Worm (Caenorhabditis elegans): ENCODE data around the gene fbxa-142.

DNA sequence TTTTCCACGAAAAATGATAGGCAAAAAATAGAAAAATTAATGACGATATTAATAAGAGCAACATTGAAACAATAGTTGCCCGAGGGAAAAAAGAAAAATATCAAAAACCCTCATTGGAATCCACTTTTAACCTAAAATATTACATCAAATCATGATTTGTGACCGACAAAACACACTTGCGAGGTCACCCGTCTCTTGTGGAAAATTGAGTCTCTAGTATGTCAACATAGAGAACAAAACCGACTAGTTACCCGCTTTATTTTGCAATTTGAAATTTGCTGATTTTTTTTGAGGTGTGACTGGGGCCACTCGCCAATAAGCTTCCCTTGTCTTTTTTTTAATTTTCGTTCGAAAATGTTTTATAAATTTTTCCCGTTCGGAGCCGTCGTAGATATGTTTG is 44.6 kb upstream of the fbxa-142 start, which contains the start of gene cyp-33D1:
- no peak for TF ChIP-seq lsy-2 (tag; optimal IDR thresholded peaks at IDR 0.05)
- no peak for TF ChIP-seq pax-3 (tag; optimal IDR thresholded peaks at IDR 0.05)
- TF ChIP-seq lin-13 (GFP tag; optimal IDR thresholded peaks at IDR 0.05), result no peak
- no peak for TF ChIP-seq nhr-19 (GFP tag; conservative IDR thresholded peaks at IDR 0.05)
- TF ChIP-seq vab-15 (tag; optimal IDR thresholded peaks at IDR 0.05), result no peak
